Worm (Caenorhabditis elegans) whole organism, mixed stage, embryonic: Measurements from ENCODE around the gene nbs-1.

ENCODE experiments used
- ces-1 ChIP-seq: fragments of 150-350 bp; optimal IDR thresholded peaks from 2 replicates; lab custom pipeline; 2014; ENCODE audit warnings: missing biosample characterization, missing genetic modification reagents, missing genetic modification characterization
- elt-3 ChIP-seq: fragments of 150-350 bp; optimal IDR thresholded peaks from 2 replicates; lab custom pipeline; 2014; ENCODE audit warnings: missing biosample characterization, missing genetic modification characterization
- lin-13 ChIP-seq: fragments of 150-350 bp; optimal IDR thresholded peaks from 2 replicates; lab custom pipeline; 2014; ENCODE audit warnings: missing biosample characterization, missing genetic modification characterization
- nhr-12 ChIP-seq: fragments of 150-350 bp; optimal IDR thresholded peaks from 2 replicates; lab custom pipeline; 2014; ENCODE audit warnings: missing biosample characterization, missing genetic modification characterization
- nhr-237 ChIP-seq: fragments of 150-350 bp; optimal IDR thresholded peaks from 2 replicates; lab custom pipeline; 2014; ENCODE audit warnings: missing biosample characterization, missing genetic modification characterization
- nhr-28 ChIP-seq: fragments of 150-350 bp; optimal IDR thresholded peaks from 2 replicates; lab custom pipeline; 2014; ENCODE audit warnings: missing biosample characterization, missing genetic modification characterization
- nhr-76 ChIP-seq: sonication (generic microtip); optimal IDR thresholded peaks from 2 replicates; lab custom pipeline; 2017; ENCODE audit warnings: missing biosample characterization, missing genetic modification characterization
- pha-4 ChIP-seq: fragments of 150-350 bp; optimal IDR thresholded peaks from 2 replicates; lab custom pipeline; 2018; ENCODE audit warnings: missing biosample characterization, missing genetic modification reagents, missing genetic modification characterization
- sem-2 ChIP-seq: fragments of 200-800 bp; sonication (Bioruptor generic); optimal IDR thresholded peaks from 2 replicates; lab custom pipeline; 2018; ENCODE audit warnings: mild to moderate bottlenecking, missing genetic modification characterization, missing compliant biosample characterization
- snpc-4 ChIP-seq: fragments of 150-350 bp; optimal IDR thresholded peaks from 2 replicates; lab custom pipeline; 2014; ENCODE audit warnings: missing biosample characterization, missing genetic modification characterization
- sptf-1 ChIP-seq: sonication (generic microtip); optimal IDR thresholded peaks from 2 replicates; lab custom pipeline; 2017; ENCODE audit warnings: mild to moderate bottlenecking, missing genetic modification characterization, moderate library complexity, missing compliant biosample characterization
- unc-39 ChIP-seq: fragments of 150-350 bp; optimal IDR thresholded peaks from 2 replicates; lab custom pipeline; 2014; ENCODE audit warnings: missing biosample characterization, missing genetic modification characterization
- unc-62 ChIP-seq: fragments of 150-350 bp; optimal IDR thresholded peaks from 2 replicates; lab custom pipeline; 2014; ENCODE audit warnings: missing biosample characterization, missing genetic modification reagents, missing genetic modification characterization
- zip-8 ChIP-seq: fragments of 150-350 bp; optimal IDR thresholded peaks from 2 replicates; lab custom pipeline; 2014; ENCODE audit warnings: missing biosample characterization, missing genetic modification characterization

DNA sequence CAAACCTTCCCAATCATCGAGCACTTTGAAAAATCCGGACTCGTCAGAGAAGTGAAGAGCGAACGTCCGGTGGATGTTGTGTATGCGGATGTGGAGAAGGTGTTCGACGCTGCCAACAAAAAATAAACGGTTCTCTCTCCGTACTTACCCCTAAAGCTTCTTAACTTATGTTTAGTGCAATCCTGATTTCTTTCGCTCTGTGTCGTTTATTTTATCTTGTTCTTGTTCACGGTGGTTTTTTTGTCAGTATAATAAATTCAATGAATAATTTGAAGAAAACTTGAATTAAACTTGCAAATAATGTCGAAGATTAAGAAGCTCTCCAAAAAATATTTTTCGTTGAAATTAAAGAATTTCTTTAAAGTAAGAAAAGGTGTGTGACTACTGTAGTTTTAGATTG lies 32.7 kb upstream of the nbs-1 start, which contains the start of gene F40F8.3:
- no peak for TF ChIP-seq nhr-12 (tag; lab: Kevin White, UChicago)
- no peak for TF ChIP-seq zip-8 (tag; lab: Kevin White, UChicago)
- TF ChIP-seq ces-1 = no peak
- TF ChIP-seq unc-62 (GFP tag; lab: Kevin White, UChicago) = no peak
- TF ChIP-seq pha-4 (tag; lab: Kevin White, UChicago) = no peak
- TF ChIP-seq sptf-1 (tag; lab: Kevin White, UChicago) = no peak
- no peak for TF ChIP-seq unc-39 (tag; lab: Kevin White, UChicago)
- no peak for TF ChIP-seq snpc-4 (tag; lab: Kevin White, UChicago)
- TF ChIP-seq nhr-76 (tag; lab: Kevin White, UChicago) = no peak
- no peak for TF ChIP-seq lin-13 (tag; lab: Kevin White, UChicago)
- no peak for TF ChIP-seq nhr-237
- TF ChIP-seq elt-3 = no peak
- TF ChIP-seq sem-2 (GFP tag; lab: Kevin White, UChicago) = no peak
- TF ChIP-seq nhr-28 (tag; lab: Kevin White, UChicago) = no peak
